Worm (Caenorhabditis elegans): Measurements from ENCODE around the gene clp-6.

DNA sequence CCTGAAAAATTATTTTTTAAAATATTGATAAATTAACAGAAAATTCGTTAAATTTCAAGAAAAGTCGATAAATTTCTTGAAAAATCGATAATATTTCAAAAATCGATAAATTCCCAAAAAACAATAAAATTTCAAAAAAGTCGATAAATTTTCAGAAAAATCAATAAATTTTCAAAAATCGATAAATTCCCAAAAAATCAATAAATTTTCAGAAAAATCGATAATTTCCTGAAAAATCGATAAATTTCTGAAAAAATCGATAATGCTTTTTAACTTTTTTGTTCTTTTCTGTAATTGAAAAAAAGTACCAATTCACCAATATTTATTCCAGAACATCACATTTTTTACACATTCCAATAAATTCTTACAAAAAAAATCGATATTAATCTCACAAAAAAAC lies 320 bp upstream of the clp-6 start:
- TF ChIP-seq W03F9.2 (tag; optimal IDR thresholded peaks at IDR 0.05) (no peak), him-1 (tag; optimal IDR thresholded peaks at IDR 0.05) (no peak)

All from whole organism, L4/young adult.